Fruit fly (Drosophila melanogaster) Kc167 (cell line): ENCODE measurements around the gene wls.
"Not testable (repeated sequence)": the region's sequence is repeated elsewhere in the genome, so short reads cannot be mapped to it uniquely, and the experiment has no call there.

Experiments used
- Myc ChIP-seq: fragments of >200 bp; optimal IDR thresholded peaks from 2 replicates; lab custom pipeline; 2017; ENCODE audit warnings: missing external identifiers
- Sin3A ChIP-seq: fragments of >200 bp; optimal IDR thresholded peaks from 2 replicates; lab custom pipeline; 2018; ENCODE audit warnings: missing external identifiers
- h ChIP-seq: fragments of >200 bp; optimal IDR thresholded peaks from 3 replicates; lab custom pipeline; 2018; ENCODE audit warnings: missing external identifiers
- insv ChIP-seq: fragments of >200 bp; optimal IDR thresholded peaks from 3 replicates; lab custom pipeline; 2018; ENCODE audit warnings: missing external identifiers
- psq ChIP-seq: fragments of >200 bp; optimal IDR thresholded peaks from 2 replicates; lab custom pipeline; 2017; ENCODE audit warnings: missing external identifiers
- ttk ChIP-seq: sonication (Bioruptor generic); optimal IDR thresholded peaks from 2 replicates; lab custom pipeline; 2017; ENCODE audit warnings: missing external identifiers

wls gene

dm6 chr3L:11164899-11165298 is 4.5 kb downstream of the wls start, which contains the start of gene Alg10:
Alg10 (plus strand) TSS chr3L:11164971.
- TF ChIP-seq h (lab: Kevin White, UChicago) = no peak
- no peak for TF ChIP-seq Myc (lab: Kevin White, UChicago)
- TF ChIP-seq ttk (lab: Kevin White, UChicago) = no peak
- TF ChIP-seq insv = no peak
- TF ChIP-seq psq = no peak
- TF ChIP-seq Sin3A (lab: Kevin White, UChicago) = no peak

dm6 chr3L:11155380-11155779 is 14.0 kb downstream of the wls start:
- no peak for TF ChIP-seq Sin3A (lab: Kevin White, UChicago)
- no peak for TF ChIP-seq insv
- TF ChIP-seq h (lab: Kevin White, UChicago) = no peak
- no peak for TF ChIP-seq Myc (lab: Kevin White, UChicago)
- no peak for TF ChIP-seq ttk (lab: Kevin White, UChicago)
- no peak for TF ChIP-seq psq

dm6 chr3L:11150735-11151287 is 18.6 kb downstream of the wls start, which contains the start of gene CG6216:
CG6216 (minus strand) TSS chr3L:11150785.
- TF ChIP-seq Sin3A (lab: Kevin White, UChicago) = no peak
- no peak for TF ChIP-seq psq
- TF ChIP-seq insv = no peak
- TF ChIP-seq h (lab: Kevin White, UChicago) = no peak
- TF ChIP-seq ttk (lab: Kevin White, UChicago) = no peak
- TF ChIP-seq Myc (lab: Kevin White, UChicago) = no peak

dm6 chr3L:11148478-11149251 is 20.8 kb downstream of the wls start:
- TF ChIP-seq insv (no peak), Myc (lab: Kevin White, UChicago) (no peak), Sin3A (lab: Kevin White, UChicago) (no peak), psq (no peak), h (lab: Kevin White, UChicago) (no peak), ttk (lab: Kevin White, UChicago) (no peak)

- no peak for TF ChIP-seq Myc (lab: Kevin White, UChicago)
- TF ChIP-seq ttk (lab: Kevin White, UChicago) = no peak
These were observed 21.8 kb downstream of the wls start for dm6 chr3L:11147675-11148074.

dm6 chr3L:11145065-11145464 is 24.4 kb downstream of the wls start:
- TF ChIP-seq insv (no peak), ttk (lab: Kevin White, UChicago) (no peak), Sin3A (lab: Kevin White, UChicago) (no peak), h (lab: Kevin White, UChicago) (no peak), Myc (lab: Kevin White, UChicago) (no peak), psq (no peak)

- no peak for TF ChIP-seq h (lab: Kevin White, UChicago)
- no peak for TF ChIP-seq ttk (lab: Kevin White, UChicago)
- TF ChIP-seq insv = no peak
- TF ChIP-seq psq = no peak
- TF ChIP-seq Sin3A (lab: Kevin White, UChicago) = no peak
- TF ChIP-seq Myc (lab: Kevin White, UChicago) = no peak
These were observed 30.6 kb downstream of the wls start for dm6 chr3L:11138862-11139261.

- TF ChIP-seq Myc (lab: Kevin White, UChicago) = no peak
- TF ChIP-seq h (lab: Kevin White, UChicago) = no peak
- no peak for TF ChIP-seq Sin3A (lab: Kevin White, UChicago)
- TF ChIP-seq insv = no peak
- no peak for TF ChIP-seq psq
- TF ChIP-seq ttk (lab: Kevin White, UChicago) = no peak
These were observed 33.1 kb downstream of the wls start for dm6 chr3L:11136349-11136748.

- TF ChIP-seq Myc (lab: Kevin White, UChicago) = no peak
- TF ChIP-seq psq = no peak
- no peak for TF ChIP-seq h (lab: Kevin White, UChicago)
- no peak for TF ChIP-seq insv
- TF ChIP-seq Sin3A (lab: Kevin White, UChicago) = no peak
- TF ChIP-seq ttk (lab: Kevin White, UChicago) = no peak
These were observed 33.6 kb downstream of the wls start, which contains the start of gene IRSp53 for dm6 chr3L:11135846-11136245. IRSp53 (plus strand) TSS chr3L:11136049.

dm6 chr3L:11134886-11135285 is 34.5 kb downstream of the wls start, which contains the start of gene CG14143:
CG14143 (plus strand) TSS chr3L:11134987.
- TF ChIP-seq psq; Sin3A (lab: Kevin White, UChicago); h (lab: Kevin White, UChicago): not testable (repeated sequence)

- not testable (repeated sequence) for TF ChIP-seq Myc, ttk, h (lab: Kevin White, UChicago)
These were observed 37.4 kb downstream of the wls start, which contains the start of gene CG32074 for dm6 chr3L:11132055-11132454. CG32074 (minus strand) TSS chr3L:11132322.

dm6 chr3L:11130535-11130934 is 38.9 kb downstream of the wls start, which contains the start of gene nol:
nol (plus strand) TSS chr3L:11130835.
- no peak for TF ChIP-seq Sin3A (lab: Kevin White, UChicago)
- no peak for TF ChIP-seq Myc (lab: Kevin White, UChicago)
- no peak for TF ChIP-seq h (lab: Kevin White, UChicago)
- no peak for TF ChIP-seq psq
- TF ChIP-seq insv = no peak
- no peak for TF ChIP-seq ttk (lab: Kevin White, UChicago)
